Worm (Caenorhabditis elegans): ENCODE data around the gene dpy-13.

DNA sequence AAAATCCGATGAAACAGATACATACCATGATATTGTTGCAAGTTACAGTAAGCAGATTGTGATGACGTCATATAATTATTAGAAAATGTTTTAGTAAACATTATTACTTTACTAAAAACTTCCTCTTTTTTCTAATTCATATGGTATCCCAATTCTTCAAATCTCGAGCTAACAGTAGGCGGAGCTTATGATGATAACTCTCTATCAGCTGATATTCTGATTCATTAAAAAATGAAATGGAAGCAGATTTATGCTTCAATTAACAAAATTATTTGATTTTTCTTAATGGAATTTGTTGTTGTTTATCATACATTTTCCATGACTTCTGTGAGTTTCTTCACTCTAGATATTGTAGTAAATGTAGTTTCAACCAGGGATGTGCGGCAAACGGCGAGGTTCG lies 31.1 kb upstream of the dpy-13 start, which contains the start of gene pax-2:
- TF ChIP-seq ceh-9 (tag; optimal IDR thresholded peaks at IDR 0.05) (no peak), nhr-11 (tag; optimal IDR thresholded peaks at IDR 0.05) (no peak), jun-1 (tag; optimal IDR thresholded peaks at IDR 0.05) (no peak), nhr-12 (tag; optimal IDR thresholded peaks at IDR 0.05) (no peak), ceh-28 (tag; optimal IDR thresholded peaks at IDR 0.05) (no peak), aly-2 (tag; optimal IDR thresholded peaks at IDR 0.05) (no peak), sea-2 (GFP tag; optimal IDR thresholded peaks at IDR 0.05) (no peak)
